Fruit fly (Drosophila melanogaster): ENCODE results near the gene CG14285.

The CG14285 gene

DNA sequence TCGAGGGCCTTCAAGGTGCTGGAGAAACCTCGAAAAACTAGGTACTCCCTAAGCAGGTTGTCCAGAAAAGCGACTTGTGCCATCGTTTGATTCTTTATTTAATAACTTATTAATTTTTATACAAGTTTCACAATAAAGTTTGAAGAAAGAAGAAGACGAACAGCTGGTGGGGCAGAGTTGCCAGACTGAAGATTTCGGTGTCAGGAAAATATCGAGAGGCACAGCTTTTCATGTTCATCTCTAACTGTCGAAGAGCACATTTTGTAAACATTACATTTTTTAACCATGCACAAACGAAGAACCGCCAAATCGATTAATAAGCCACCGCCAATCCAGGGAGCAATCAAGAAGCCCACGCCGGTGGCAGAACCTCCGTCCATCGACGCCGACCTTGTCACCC lies 1.0 kb upstream of the CG14285 start, which contains the start of the genes CG6005 and CG14286 (continued):
- TF ChIP-seq Chrac-16 (GFP tag; optimal IDR thresholded peaks at IDR 0.05) (peak; percentile 67), CG42726 (GFP tag; IDR thresholded peaks at IDR 0.05; ENCODE audit: partially characterized antibody) (peak; percentile 43; the same call in 1 of the 2 replicates), ara (GFP tag; IDR thresholded peaks at IDR 0.05) (0 out of 2 replicates have a peak, but pooled peaks have one; percentile 34), zfh1 (GFP tag; IDR thresholded peaks at IDR 0.05) (peak; percentile 73; the same call in 2 of the 3 replicates), mld (GFP tag; IDR thresholded peaks at IDR 0.05; ENCODE audit: partially characterized antibody) (peak; percentile 53; the same call in 1 of the 3 replicates), lilli (GFP tag; optimal IDR thresholded peaks at IDR 0.05) (peak; percentile 84), CG6689 (GFP tag; IDR thresholded peaks at IDR 0.05) (peak; percentile 32; the same call in 1 of the 2 replicates), CG8281 (tag; optimal IDR thresholded peaks at IDR 0.05) (no peak), nom (GFP tag; optimal IDR thresholded peaks at IDR 0.05) (no peak), CG13775 (GFP tag; optimal IDR thresholded peaks at IDR 0.05) (peak; percentile 42), CG2712 (tag; optimal IDR thresholded peaks at IDR 0.05) (peak; percentile 22)

DNA sequence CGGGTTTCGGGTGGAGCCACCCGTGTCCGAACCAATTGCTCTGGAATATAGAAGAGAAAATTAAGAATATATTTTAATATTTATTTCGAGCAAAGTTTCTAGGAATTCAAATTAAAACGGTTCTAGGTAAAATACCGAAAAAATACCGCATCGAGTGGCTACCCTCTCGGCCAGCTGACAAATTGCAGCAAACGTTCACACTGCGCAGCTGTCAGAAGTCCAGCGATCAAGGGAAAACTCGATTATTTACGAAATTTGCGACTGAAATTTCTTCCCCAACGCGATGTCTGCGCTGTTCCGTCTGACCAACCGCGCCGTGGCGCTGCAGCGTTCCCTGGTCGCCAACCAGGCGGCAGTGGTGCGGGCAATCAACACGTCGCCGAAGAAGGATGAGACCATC lies 2.3 kb downstream of the CG14285 start, which contains the start of gene NP15.6:
NP15.6 (plus strand) TSS at position 204 of the 400 bp plus-strand sequence.
- TF ChIP-seq cato (GFP tag; optimal IDR thresholded peaks at IDR 0.05; ENCODE audit: borderline replicate concordance) (no peak), CG11560 (tag; IDR thresholded peaks at IDR 0.05) (no peak), CG33213 (GFP tag; optimal IDR thresholded peaks at IDR 0.05) (no peak), CG33557 (GFP tag; optimal IDR thresholded peaks at IDR 0.05) (no peak), CG3847 (GFP tag; IDR thresholded peaks at IDR 0.05) (0 out of 2 replicates have a peak, but pooled peaks have one; percentile 7), CG10462 (GFP tag; optimal IDR thresholded peaks at IDR 0.05) (no peak), CG6272 (GFP tag; IDR thresholded peaks at IDR 0.05) (no peak), CG2712 (tag; optimal IDR thresholded peaks at IDR 0.05) (peak; percentile 4), Dbx (GFP tag; IDR thresholded peaks at IDR 0.05) (no peak), ranshi (GFP tag; IDR thresholded peaks at IDR 0.05) (no peak), Sox100B (GFP tag; optimal IDR thresholded peaks at IDR 0.05) (no peak), Atf6 (GFP tag; IDR thresholded peaks at IDR 0.05) (no peak), CG12659 (GFP tag; optimal IDR thresholded peaks at IDR 0.05) (no peak), MBD-R2 (GFP tag; IDR thresholded peaks at IDR 0.05) (peak; percentile 85), Myb (GFP tag; optimal IDR thresholded peaks at IDR 0.05) (peak; percentile 92), CG14860 (GFP tag; IDR thresholded peaks at IDR 0.05; ENCODE audit: partially characterized antibody) (no peak), gfzf (GFP tag; optimal IDR thresholded peaks at IDR 0.05) (peak; percentile 64), btn (GFP tag; optimal IDR thresholded peaks at IDR 0.05) (no peak), CG9797 (GFP tag; optimal IDR thresholded peaks at IDR 0.05) (peak; percentile 86), ems (GFP tag; optimal IDR thresholded peaks at IDR 0.05) (peak; percentile 4), dan (GFP tag; IDR thresholded peaks at IDR 0.05) (no peak), MESR4 (GFP tag; optimal IDR thresholded peaks at IDR 0.05) (peak; percentile 63), stwl (tag; optimal IDR thresholded peaks at IDR 0.05) (peak; percentile 31), pnt (GFP tag; optimal IDR thresholded peaks at IDR 0.05) (no peak), stc (GFP tag; IDR thresholded peaks at IDR 0.05) (no peak), CG4404 (GFP tag; IDR thresholded peaks at IDR 0.05) (no peak), CG3407 (GFP tag; optimal IDR thresholded peaks at IDR 0.05) (no peak), CHES-1-like (GFP tag; optimal IDR thresholded peaks at IDR 0.05) (no peak), Dip2 (GFP tag; IDR thresholded peaks at IDR 0.05) (no peak), CG3281 (GFP tag; optimal IDR thresholded peaks at IDR 0.05) (no peak), Gug (GFP tag; IDR thresholded peaks at IDR 0.05) (no peak), CG11085 (GFP tag; IDR thresholded peaks at IDR 0.05) (no peak), repo (GFP tag; optimal IDR thresholded peaks at IDR 0.05) (no peak), crc (GFP tag; optimal IDR thresholded peaks at IDR 0.05) (no peak), zen (tag; optimal IDR thresholded peaks at IDR 0.05) (no peak), CTCF (GFP tag; optimal IDR thresholded peaks at IDR 0.05) (no peak), CG11504 (tag; optimal IDR thresholded peaks at IDR 0.05) (no peak), Dip3 (GFP tag; optimal IDR thresholded peaks at IDR 0.05) (no peak), Fer1 (GFP tag; optimal IDR thresholded peaks at IDR 0.05) (peak; percentile 2), Dll (GFP tag; IDR thresholded peaks at IDR 0.05; ENCODE audit: partially characterized antibody) (0 out of 4 replicates have a peak, but pooled peaks have one; percentile 16), ewg (GFP tag; optimal IDR thresholded peaks at IDR 0.05) (peak; percentile 61)

All from whole organism, embryonic.